Worm (Caenorhabditis elegans): Measurements from ENCODE around the gene str-150.
A peak's percentile ranks its signal among the peaks of the same experiment; 100 is the strongest.

str-150 gene

ce11 chrV:16621894-16622293, 38.8 kb downstream of the str-150 start (continued):
- TF ChIP-seq dpl-1 (GFP tag; optimal IDR thresholded peaks at IDR 0.05) (no peak), tbp1 (GFP tag; optimal IDR thresholded peaks at IDR 0.05) (peak; percentile 93), ceh-58 (GFP tag; IDR thresholded peaks at IDR 0.05) (no peak), somi-1 (GFP tag; optimal IDR thresholded peaks at IDR 0.05) (no peak), cebp-2 (GFP tag; IDR thresholded peaks at IDR 0.05) (0 out of 2 replicates have a peak, but pooled peaks have one; percentile 28), madf-3 (GFP tag; IDR thresholded peaks at IDR 0.05) (no peak), nfya-1 (tag; optimal IDR thresholded peaks at IDR 0.05; ENCODE audit: borderline replicate concordance, insufficient read depth) (no peak), Y67H2A.10 (GFP tag; conservative IDR thresholded peaks at IDR 0.05) (no peak)

DNA sequence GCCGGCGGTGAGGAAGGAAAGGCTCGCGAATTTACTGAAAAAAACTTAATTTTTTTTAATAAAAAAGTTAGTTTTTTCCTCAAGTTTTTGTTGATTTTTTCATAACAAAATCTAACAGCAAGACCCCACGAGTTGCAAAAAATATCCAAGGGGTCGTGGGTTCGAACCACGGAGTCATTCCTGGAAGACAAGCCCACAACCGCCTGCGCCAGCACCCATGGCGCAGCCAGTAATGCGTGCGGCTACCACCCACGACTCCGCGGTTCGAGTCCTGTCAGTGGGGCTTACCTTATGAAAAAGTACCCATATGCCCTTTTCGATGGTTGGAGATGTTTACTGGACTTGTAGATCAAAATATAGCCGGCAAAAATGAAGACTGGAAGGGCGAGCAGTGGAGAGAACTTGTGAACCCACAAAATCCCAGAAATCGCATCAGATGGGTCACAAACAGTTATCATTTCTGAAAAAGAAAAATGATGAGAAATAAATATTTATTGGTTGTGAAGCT, 39.7 kb downstream of the str-150 start, which contains the start of gene Y70C5A.2:
TSS of gene Y70C5A.2 (minus strand) at position 458 of the 508 bp plus-strand sequence.
- TF ChIP-seq Y67H2A.10 (GFP tag; conservative IDR thresholded peaks at IDR 0.05) (no peak), D2030.7 (GFP tag; IDR thresholded peaks at IDR 0.05) (peak; percentile 35; the same call in 1 of the 2 replicates), unc-62 (GFP tag; optimal IDR thresholded peaks at IDR 0.05) (no peak), zfh-2 (GFP tag; conservative IDR thresholded peaks at IDR 0.05) (peak; percentile 52), attf-6 (GFP tag; IDR thresholded peaks at IDR 0.05) (0 out of 2 replicates have a peak, but pooled peaks have one; percentile 51), madf-10 (tag; optimal IDR thresholded peaks at IDR 0.05) (no peak), C06A6.2 (GFP tag; conservative IDR thresholded peaks at IDR 0.05) (no peak), cebp-2 (GFP tag; IDR thresholded peaks at IDR 0.05) (no peak), rpc-1 (optimal IDR thresholded peaks at IDR 0.05) (no peak), rpc-1 (tag; optimal IDR thresholded peaks at IDR 0.05) (peak; percentile 21), dox-1 (GFP tag; IDR thresholded peaks at IDR 0.05) (peak; percentile 10; the same call in 1 of the 2 replicates), mel-28 (tag; optimal IDR thresholded peaks at IDR 0.05; ENCODE audit: borderline replicate concordance) (no peak), pbrm-1 (GFP tag; IDR thresholded peaks at IDR 0.05) (peak; percentile 80), lin-54 (GFP tag; optimal IDR thresholded peaks at IDR 0.05) (no peak)

DNA sequence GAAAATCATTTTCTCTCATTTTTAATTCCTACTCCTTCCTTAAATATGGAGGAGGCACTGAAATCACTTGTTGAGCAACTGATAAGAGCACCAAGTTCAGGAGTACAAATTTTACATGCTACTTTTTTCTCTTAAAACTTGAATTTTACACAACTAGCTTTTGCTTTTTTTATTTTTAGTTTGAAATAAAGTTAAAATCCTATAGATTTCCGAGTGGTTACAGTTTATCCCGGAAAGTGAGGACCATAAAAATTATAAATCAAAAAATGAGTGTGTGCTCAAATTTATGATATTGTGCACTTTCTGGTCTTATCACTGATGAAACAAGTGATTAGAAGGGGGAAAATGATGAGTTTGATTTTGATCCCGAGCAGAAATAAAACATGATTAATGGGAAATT, 44.9 kb downstream of the str-150 start, which contains the start of gene oac-53:
TSS of gene oac-53 (minus strand) at position 9 of the 400 bp plus-strand sequence.
- TF ChIP-seq nhr-80 (tag; optimal IDR thresholded peaks at IDR 0.05) (peak; percentile 59), snpc-3.4 (tag; optimal IDR thresholded peaks at IDR 0.05) (no peak), ets-4 (GFP tag; optimal IDR thresholded peaks at IDR 0.05) (no peak), nhr-179 (tag; optimal IDR thresholded peaks at IDR 0.05) (no peak), fkh-3 (tag; optimal IDR thresholded peaks at IDR 0.05) (no peak)

- no peak for TF ChIP-seq snpc-1.1 (tag; optimal IDR thresholded peaks at IDR 0.05; ENCODE audit: insufficient read depth)
- no peak for TF ChIP-seq zim-3 (tag; optimal IDR thresholded peaks at IDR 0.05)
- no peak for TF ChIP-seq Y56A3A.18 (GFP tag; IDR thresholded peaks at IDR 0.05)
- TF ChIP-seq T26A5.8 (tag; optimal IDR thresholded peaks at IDR 0.05): no peak
- TF ChIP-seq rpc-1 (optimal IDR thresholded peaks at IDR 0.05): no peak
- no peak for TF ChIP-seq rpc-1 (tag; optimal IDR thresholded peaks at IDR 0.05)
- TF ChIP-seq nhr-120 (GFP tag; IDR thresholded peaks at IDR 0.05): no peak
- TF ChIP-seq madf-8 (GFP tag; conservative IDR thresholded peaks at IDR 0.05): no peak
- no peak for TF ChIP-seq lag-1 (GFP tag; IDR thresholded peaks at IDR 0.05)
- TF ChIP-seq ceh-27 (GFP tag; optimal IDR thresholded peaks at IDR 0.05): no peak
- TF ChIP-seq mcd-1 (GFP tag; IDR thresholded peaks at IDR 0.05): no peak
- no peak for TF ChIP-seq sea-2 (GFP tag; IDR thresholded peaks at IDR 0.05)
- no peak for TF ChIP-seq unc-130 (GFP tag; optimal IDR thresholded peaks at IDR 0.05)
- no peak for TF ChIP-seq lsl-1 (GFP tag; optimal IDR thresholded peaks at IDR 0.05)
- no peak for TF ChIP-seq ztf-6 (GFP tag; IDR thresholded peaks at IDR 0.05)
- TF ChIP-seq hrde-1 (tag; optimal IDR thresholded peaks at IDR 0.05; ENCODE audit: borderline replicate concordance): no peak
- no peak for TF ChIP-seq nhr-179 (tag; optimal IDR thresholded peaks at IDR 0.05)
- no peak for TF ChIP-seq Y53F4B.3 (GFP tag; IDR thresholded peaks at IDR 0.05)
These were observed 45.9 kb downstream of the str-150 start, which contains the start of gene W06G6.2 for ce11 chrV:16628991-16629390. Gene W06G6.2 (plus strand): TSS chrV:16629291.

Measured in whole organism, young adult.